Worm (Caenorhabditis elegans): Measurements from ENCODE around the gene wah-1.

Gene wah-1

ce11 chrIII:12030669-12031068 is 40.7 kb downstream of the wah-1 start, which contains the start of gene Y79H2A.2:
Y79H2A.2 (minus strand) TSS chrIII:12030769.
- TF ChIP-seq isw-1 (GFP tag; IDR thresholded peaks at IDR 0.05): no peak

DNA sequence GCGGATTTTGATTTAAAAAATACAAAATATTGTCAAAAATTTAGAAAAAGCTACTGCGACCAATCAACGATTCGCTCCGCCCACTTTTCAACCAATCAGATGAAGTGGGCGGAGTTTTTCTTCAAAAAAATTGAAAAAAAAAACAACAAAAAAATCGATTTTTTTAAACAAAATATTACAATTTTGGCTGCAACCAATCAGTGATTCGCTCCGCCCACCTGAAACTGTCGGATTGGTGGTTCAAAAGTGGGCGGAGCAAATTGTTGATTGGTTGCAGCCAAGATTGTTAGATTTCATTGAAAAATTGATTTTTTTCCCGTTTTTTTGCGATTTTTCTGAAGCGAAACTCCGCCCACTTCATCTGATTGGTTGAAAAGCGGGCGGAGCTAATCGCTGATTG is 43.3 kb downstream of the wah-1 start:
- no peak for TF ChIP-seq hlh-4 (tag; optimal IDR thresholded peaks at IDR 0.05)
- TF ChIP-seq efl-1 (optimal IDR thresholded peaks at IDR 0.05): no peak
- TF ChIP-seq efl-1 (GFP tag; optimal IDR thresholded peaks at IDR 0.05 in 1 of 2): peak in 1 of 2 experiments; percentile 67
- TF ChIP-seq mep-1 (tag; optimal IDR thresholded peaks at IDR 0.05): no peak

DNA sequence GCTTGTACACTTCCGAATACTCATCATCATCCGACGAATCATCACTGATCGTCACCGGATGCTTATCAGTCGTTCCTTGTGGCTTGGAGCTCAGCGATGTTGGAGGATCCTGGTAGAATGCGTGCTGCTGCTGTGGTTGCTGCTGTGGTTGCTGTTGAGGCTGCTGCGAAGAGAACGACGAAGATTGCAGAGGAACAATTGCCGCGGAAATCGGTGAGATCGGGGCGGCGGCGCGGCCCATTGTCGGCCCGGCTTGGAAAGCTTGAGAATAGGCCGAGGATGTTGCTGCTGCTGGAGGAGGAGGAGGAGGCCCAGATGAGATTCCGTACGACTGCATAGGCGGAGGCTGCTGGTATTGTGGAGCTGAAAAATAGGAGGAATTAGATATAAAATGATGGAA is 44.3 kb downstream of the wah-1 start:
- TF ChIP-seq zip-4 (GFP tag; optimal IDR thresholded peaks at IDR 0.05) (no peak), efl-3 (GFP tag; optimal IDR thresholded peaks at IDR 0.05) (no peak), fos-1 (tag; optimal IDR thresholded peaks at IDR 0.05) (no peak), mab-9 (GFP tag; IDR thresholded peaks at IDR 0.05) (no peak), efl-1 (optimal IDR thresholded peaks at IDR 0.05) (no peak), efl-1 (GFP tag; optimal IDR thresholded peaks at IDR 0.05 in 1 of 2) (peak in 1 of 2 experiments; percentile 9), fkh-10 (GFP tag; optimal IDR thresholded peaks at IDR 0.05) (no peak)

- TF ChIP-seq nhr-20 (tag; optimal IDR thresholded peaks at IDR 0.05): no peak
- TF ChIP-seq efl-3 (GFP tag; optimal IDR thresholded peaks at IDR 0.05): no peak
- TF ChIP-seq lin-15B (tag; optimal IDR thresholded peaks at IDR 0.05): no peak
- TF ChIP-seq nhr-12 (tag; optimal IDR thresholded peaks at IDR 0.05): no peak
- no peak for TF ChIP-seq unc-130 (tag; optimal IDR thresholded peaks at IDR 0.05)
- no peak for TF ChIP-seq snu-23 (GFP tag; optimal IDR thresholded peaks at IDR 0.05)
- TF ChIP-seq tlp-1 (tag; optimal IDR thresholded peaks at IDR 0.05): no peak
- no peak for TF ChIP-seq ztf-11 (tag; optimal IDR thresholded peaks at IDR 0.05)
- no peak for TF ChIP-seq nhr-84 (tag; optimal IDR thresholded peaks at IDR 0.05)
- TF ChIP-seq fkh-8 (tag; optimal IDR thresholded peaks at IDR 0.05): no peak
- no peak for TF ChIP-seq fkh-10 (GFP tag; optimal IDR thresholded peaks at IDR 0.05)
- TF ChIP-seq elt-2 (tag; optimal IDR thresholded peaks at IDR 0.05): no peak
- no peak for TF ChIP-seq fos-1 (tag; optimal IDR thresholded peaks at IDR 0.05)
- TF ChIP-seq sup-37 (GFP tag; optimal IDR thresholded peaks at IDR 0.05): no peak
- no peak for TF ChIP-seq pag-3 (tag; optimal IDR thresholded peaks at IDR 0.05; ENCODE audit: borderline replicate concordance, insufficient read depth)
- no peak for TF ChIP-seq nhr-237 (tag; optimal IDR thresholded peaks at IDR 0.05)
- no peak for TF ChIP-seq nhr-28 (tag; optimal IDR thresholded peaks at IDR 0.05)
These were observed 47.2 kb downstream of the wah-1 start for ce11 chrIII:12037217-12037616.

ce11 chrIII:12040999-12041398 is 51.0 kb downstream of the wah-1 start, which contains the start of gene Y79H2A.4:
Y79H2A.4 (plus strand) TSS chrIII:12041299.
- TF ChIP-seq F16B12.6 (tag; optimal IDR thresholded peaks at IDR 0.05) (no peak), nhr-71 (tag; optimal IDR thresholded peaks at IDR 0.05) (no peak), nhr-85 (tag) (no peak), fkh-10 (GFP tag; optimal IDR thresholded peaks at IDR 0.05) (no peak), fos-1 (tag; optimal IDR thresholded peaks at IDR 0.05) (no peak), mdl-1 (tag; optimal IDR thresholded peaks at IDR 0.05) (no peak), nhr-12 (tag; optimal IDR thresholded peaks at IDR 0.05) (no peak), ceh-82 (tag; optimal IDR thresholded peaks at IDR 0.05) (no peak), nhr-90 (tag; optimal IDR thresholded peaks at IDR 0.05; ENCODE audit: poor library complexity) (no peak)

Data from whole organism, L1 larva.